Fruit fly (Drosophila melanogaster) whole organism, embryonic: Measurements from ENCODE around the gene Nep6.
A peak's percentile ranks its signal among the peaks of the same experiment; 100 is the strongest.

Source experiments
- CG10321 ChIP-seq: fragments of 200-800 bp; sonication (Bioruptor generic); IDR thresholded peaks from 2 replicates; pipeline ENCODE4 v1.3.6; 2022; ENCODE audit warnings: missing biosample characterization, missing genetic modification characterization
- CG12219 ChIP-seq: fragments of 200-800 bp; sonication (Bioruptor generic); optimal IDR thresholded peaks from 3 replicates; lab custom pipeline; 2018; ENCODE audit warnings: missing biosample characterization, mild to moderate bottlenecking, missing genetic modification characterization
- CG14667 ChIP-seq: fragments of 200-800 bp; sonication (Bioruptor generic); IDR thresholded peaks from 2 replicates; pipeline ENCODE4 v1.3.6; 2022; ENCODE audit warnings: missing biosample characterization, missing genetic modification characterization
- CG2199 ChIP-seq: fragments of 200-800 bp; sonication (Bioruptor generic); IDR thresholded peaks from 3 replicates; pipeline ENCODE4 v1.3.6; 2022; ENCODE audit warnings: missing biosample characterization, missing genetic modification characterization
- CG2889 ChIP-seq: fragments of 200-800 bp; sonication (Bioruptor generic); IDR thresholded peaks from 3 replicates; pipeline ENCODE4 v1.3.6; 2022; ENCODE audit warnings: missing biosample characterization, missing genetic modification characterization
- CG31388 ChIP-seq: fragments of 200-800 bp; sonication (Bioruptor generic); optimal IDR thresholded peaks from 2 replicates; lab custom pipeline; 2016; ENCODE audit warnings: missing biosample characterization, missing genetic modification characterization
- CG32532 ChIP-seq: fragments of 200-800 bp; sonication (Bioruptor generic); IDR thresholded peaks from 2 replicates; pipeline ENCODE4 v1.3.6; 2022; ENCODE audit warnings: missing biosample characterization, missing genetic modification characterization
- CG33213 ChIP-seq: fragments of 200-800 bp; sonication (Bioruptor generic); optimal IDR thresholded peaks from 3 replicates; lab custom pipeline; 2016; ENCODE audit warnings: missing biosample characterization, missing genetic modification characterization
- CG4424 ChIP-seq: fragments of 200-800 bp; sonication (Bioruptor generic); optimal IDR thresholded peaks from 3 replicates; lab custom pipeline; 2016; ENCODE audit warnings: missing biosample characterization, missing genetic modification characterization
- CG4617 ChIP-seq: fragments of 200-800 bp; sonication (Bioruptor generic); optimal IDR thresholded peaks from 3 replicates; lab custom pipeline; 2016; ENCODE audit warnings: missing biosample characterization, missing genetic modification characterization, borderline replicate concordance
- CG4707 ChIP-seq: fragments of 200-800 bp; sonication (Bioruptor generic); optimal IDR thresholded peaks from 2 replicates; lab custom pipeline; 2018; ENCODE audit warnings: missing biosample characterization, mild to moderate bottlenecking, missing genetic modification characterization, moderate library complexity
- CG5245 ChIP-seq: fragments of 200-800 bp; sonication (Bioruptor generic); optimal IDR thresholded peaks from 3 replicates; lab custom pipeline; 2016; ENCODE audit warnings: missing biosample characterization, missing genetic modification characterization
- CG6254 ChIP-seq: fragments of 200-800 bp; sonication (Bioruptor generic); optimal IDR thresholded peaks from 3 replicates; lab custom pipeline; 2017; ENCODE audit warnings: mild to moderate bottlenecking, missing biosample characterization, missing genetic modification reagents, missing genetic modification characterization
- CG7786 ChIP-seq: fragments of 200-800 bp; sonication (Bioruptor generic); optimal IDR thresholded peaks from 2 replicates; lab custom pipeline; 2016; ENCODE audit warnings: missing biosample characterization, missing genetic modification characterization
- CG9437 ChIP-seq: fragments of 200-800 bp; sonication (Bioruptor generic); optimal IDR thresholded peaks from 2 replicates; lab custom pipeline; 2018; ENCODE audit warnings: missing biosample characterization, mild to moderate bottlenecking, missing genetic modification characterization
- CG9727 ChIP-seq: fragments of 200-800 bp; sonication (Bioruptor generic); optimal IDR thresholded peaks from 3 replicates; lab custom pipeline; 2017; ENCODE audit warnings: missing biosample characterization, mild to moderate bottlenecking, missing genetic modification characterization
- D19A ChIP-seq: fragments of 200-800 bp; optimal IDR thresholded peaks from 3 replicates; lab custom pipeline; 2019; ENCODE audit warnings: missing biosample characterization, mild to moderate bottlenecking, missing genetic modification characterization, moderate library complexity
- Fer1 ChIP-seq: fragments of 200-800 bp; sonication (Bioruptor generic); optimal IDR thresholded peaks from 2 replicates; lab custom pipeline; 2017; ENCODE audit warnings: missing biosample characterization, mild to moderate bottlenecking, missing genetic modification characterization
- H15 ChIP-seq: fragments of 200-800 bp; sonication (Bioruptor generic); IDR thresholded peaks from 3 replicates; pipeline ENCODE4 v1.3.6; 2022; ENCODE audit warnings: missing biosample characterization, missing genetic modification characterization
- HHEX ChIP-seq: fragments of 200-800 bp; sonication (Bioruptor generic); optimal IDR thresholded peaks from 3 replicates; lab custom pipeline; 2017; ENCODE audit warnings: missing biosample characterization, mild to moderate bottlenecking, missing genetic modification characterization, missing genetic modification reagents
- HmgZ ChIP-seq: fragments of 200-800 bp; sonication (Bioruptor generic); optimal IDR thresholded peaks from 2 replicates; lab custom pipeline; 2018; ENCODE audit warnings: missing biosample characterization, mild to moderate bottlenecking, missing genetic modification characterization
- Kr ChIP-seq: fragments of 200-800 bp; sonication (Bioruptor generic); optimal IDR thresholded peaks from 2 replicates; lab custom pipeline; 2017; ENCODE audit warnings: missing biosample characterization, mild to moderate bottlenecking, missing genetic modification characterization
- Lpt ChIP-seq: fragments of >200 bp; optimal IDR thresholded peaks from 2 replicates; lab custom pipeline; 2018; ENCODE audit warnings: missing biosample characterization, missing genetic modification characterization
- NC2α ChIP-seq: fragments of 200-800 bp; sonication (Bioruptor generic); optimal IDR thresholded peaks from 2 replicates; lab custom pipeline; 2016; ENCODE audit warnings: missing biosample characterization, missing genetic modification characterization
- NC2β ChIP-seq: fragments of 200-800 bp; sonication (Bioruptor generic); optimal IDR thresholded peaks from 2 replicates; lab custom pipeline; 2016; ENCODE audit warnings: missing biosample characterization, missing genetic modification characterization
- Nf-YC ChIP-seq: fragments of 200-800 bp; optimal IDR thresholded peaks from 3 replicates; lab custom pipeline; 2019; ENCODE audit warnings: missing biosample characterization, mild to moderate bottlenecking, missing genetic modification characterization, moderate library complexity
- Xbp1 ChIP-seq: fragments of 200-800 bp; sonication (Bioruptor generic); optimal IDR thresholded peaks from 3 replicates; lab custom pipeline; 2016; ENCODE audit warnings: missing biosample characterization, mild to moderate bottlenecking, missing genetic modification characterization
- ara ChIP-seq: fragments of 200-800 bp; sonication (Bioruptor generic); IDR thresholded peaks from 2 replicates; pipeline ENCODE4 v1.3.6; 2022; ENCODE audit warnings: missing biosample characterization, missing genetic modification characterization
- croc ChIP-seq: fragments of 200-800 bp; sonication (Bioruptor generic); conservative IDR thresholded peaks from 3 replicates; pipeline ENCODE4 v1.3.6; 2022; ENCODE audit warnings: missing biosample characterization, missing genetic modification characterization
- crol ChIP-seq: fragments of 200-800 bp; sonication (Bioruptor generic); IDR thresholded peaks from 2 replicates; pipeline ENCODE4 v1.3.6; 2022; ENCODE audit warnings: missing biosample characterization, missing genetic modification characterization
- dmrt99B ChIP-seq: fragments of 200-800 bp; sonication (Bioruptor generic); optimal IDR thresholded peaks from 2 replicates; lab custom pipeline; 2018; ENCODE audit warnings: missing biosample characterization, mild to moderate bottlenecking, missing genetic modification characterization, moderate library complexity
- ems ChIP-seq: fragments of 200-800 bp; sonication (Bioruptor generic); optimal IDR thresholded peaks from 3 replicates; lab custom pipeline; 2016; ENCODE audit warnings: missing biosample characterization, missing genetic modification characterization
- fru ChIP-seq: fragments of >200 bp; optimal IDR thresholded peaks from 2 replicates; lab custom pipeline; 2017
- hkb ChIP-seq, 2 experiments: fragments of 200-800 bp in 1 of 2; fragments of >200 bp in 1 of 2; sonication (Bioruptor generic) in 1 of 2; IDR thresholded peaks in 1 of 2; optimal IDR thresholded peaks in 1 of 2; 2 replicates each; pipeline versions ENCODE4 v1.3.6 to Lab custom; 2017 to 2022; ENCODE audit warnings: missing biosample characterization in 1 of 2, missing genetic modification characterization in 1 of 2
- knrl ChIP-seq: fragments of 200-800 bp; sonication (Bioruptor generic); IDR thresholded peaks from 3 replicates; pipeline ENCODE4 v1.3.6; 2022; ENCODE audit warnings: missing biosample characterization, missing genetic modification characterization; ENCODE audit not compliant: partially characterized antibody
- maf-S ChIP-seq: fragments of 200-800 bp; sonication (Bioruptor generic); optimal IDR thresholded peaks from 2 replicates; lab custom pipeline; 2016; ENCODE audit warnings: missing biosample characterization, missing genetic modification characterization
- pan ChIP-seq, 4 experiments: fragments of >200 bp in 3 of 4; fragments of 200-800 bp in 1 of 4; sonication (Bioruptor generic) in 1 of 4; optimal IDR thresholded peaks in 3 of 4; IDR thresholded peaks in 1 of 4; 2 replicates each; pipeline versions ENCODE4 v1.3.6 to Lab custom; 2017 to 2022; ENCODE audit warnings: missing biosample characterization in 2 of 4, missing genetic modification characterization in 2 of 4, mixed read lengths in 1 of 4
- phol ChIP-seq: fragments of 200-800 bp; sonication (Bioruptor generic); optimal IDR thresholded peaks from 3 replicates; lab custom pipeline; 2018; ENCODE audit warnings: missing biosample characterization, mild to moderate bottlenecking, missing genetic modification characterization, moderate library complexity
- pros ChIP-seq: fragments of 200-800 bp; sonication (Bioruptor generic); optimal IDR thresholded peaks from 3 replicates; lab custom pipeline; 2019; ENCODE audit warnings: missing biosample characterization, mild to moderate bottlenecking, missing genetic modification characterization, moderate library complexity
- psq ChIP-seq: fragments of 200-800 bp; sonication (Bioruptor generic); optimal IDR thresholded peaks from 2 replicates; lab custom pipeline; 2017; ENCODE audit warnings: missing biosample characterization, missing genetic modification characterization
- so ChIP-seq: fragments of 200-800 bp; sonication (Bioruptor generic); IDR thresholded peaks from 3 replicates; pipeline ENCODE4 v1.3.6; 2022; ENCODE audit warnings: missing biosample characterization, missing genetic modification characterization
- sqz ChIP-seq: fragments of 200-800 bp; sonication (Bioruptor generic); optimal IDR thresholded peaks from 3 replicates; lab custom pipeline; 2018; ENCODE audit warnings: missing biosample characterization, mild to moderate bottlenecking, missing genetic modification characterization
- stc ChIP-seq: fragments of 200-800 bp; sonication (Bioruptor generic); IDR thresholded peaks from 2 replicates; pipeline ENCODE4 v1.3.6; 2022; ENCODE audit warnings: missing biosample characterization, missing genetic modification characterization
- sug ChIP-seq: fragments of 200-800 bp; optimal IDR thresholded peaks from 2 replicates; lab custom pipeline; 2019; ENCODE audit warnings: missing biosample characterization, mild to moderate bottlenecking, missing genetic modification characterization, moderate library complexity
- tio ChIP-seq: fragments of 200-800 bp; sonication (Bioruptor generic); optimal IDR thresholded peaks from 2 replicates; lab custom pipeline; 2017; ENCODE audit warnings: missing biosample characterization, missing genetic modification characterization, inconsistent platforms
- wdn ChIP-seq: fragments of 200-800 bp; sonication (Bioruptor generic); IDR thresholded peaks from 2 replicates; pipeline ENCODE4 v1.3.6; 2022; ENCODE audit warnings: missing biosample characterization, missing genetic modification characterization
- wor ChIP-seq: fragments of 200-800 bp; sonication (Bioruptor generic); IDR thresholded peaks from 2 replicates; pipeline ENCODE4 v1.3.6; 2022; ENCODE audit warnings: missing biosample characterization, missing genetic modification characterization
- zen ChIP-seq: fragments of 200-800 bp; sonication (Bioruptor generic); optimal IDR thresholded peaks from 3 replicates; lab custom pipeline; 2018; ENCODE audit warnings: missing biosample characterization, mild to moderate bottlenecking, missing genetic modification characterization, moderate library complexity

Gene Nep6

dm6 chrX:12755017-12755563 is 46.4 kb upstream of the Nep6 start (continued):
- TF ChIP-seq ems (GFP tag; lab: Kevin White, UChicago) = peak; percentile 74
- TF ChIP-seq CG7786 = peak; percentile 75
- TF ChIP-seq sug (tag; lab: Kevin White, UChicago) = no peak
- peak; percentile 78 for TF ChIP-seq dmrt99B (tag; lab: Kevin White, UChicago)
- TF ChIP-seq knrl = no peak
- peak; percentile 62 for TF ChIP-seq CG9437 (GFP tag; lab: Kevin White, UChicago)
- peak; percentile 75 for TF ChIP-seq wdn
- peak; percentile 66 for TF ChIP-seq CG14667 (GFP tag; lab: Robert Waterston, UW)
- peak; percentile 58 for TF ChIP-seq Kr (GFP tag; lab: Kevin White, UChicago)
- TF ChIP-seq D19A (tag; lab: Kevin White, UChicago) = peak; percentile 58
- peak; percentile 54 for TF ChIP-seq croc (GFP tag; lab: Robert Waterston, UW)
- TF ChIP-seq wor (GFP tag; lab: Robert Waterston, UW) = peak; percentile 40; the same call in 1 of the 2 replicates
- peak; percentile 91 for TF ChIP-seq CG32532 (GFP tag; lab: Robert Waterston, UW)
- peak; percentile 93 for TF ChIP-seq crol (GFP tag; lab: Robert Waterston, UW)
- peak; percentile 47 for TF ChIP-seq CG12219 (GFP tag; lab: Kevin White, UChicago)
- TF ChIP-seq pros = peak; percentile 42
- no peak for TF ChIP-seq pan (optimal IDR thresholded peaks at IDR 0.05; lab: Kevin White, UChicago)
- peak in 1 of 2 experiments; percentile 78 for TF ChIP-seq pan (GFP tag; optimal IDR thresholded peaks at IDR 0.05 in 1 of 2, IDR thresholded peaks at IDR 0.05 in 1 of 2)
- no peak for TF ChIP-seq fru (lab: Kevin White, UChicago)
- peak; percentile 3 for TF ChIP-seq CG33213 (GFP tag; lab: Kevin White, UChicago)
- TF ChIP-seq Nf-YC (tag; lab: Kevin White, UChicago) = peak; percentile 52
- TF ChIP-seq, all 482 proteins: peak for 305

DNA sequence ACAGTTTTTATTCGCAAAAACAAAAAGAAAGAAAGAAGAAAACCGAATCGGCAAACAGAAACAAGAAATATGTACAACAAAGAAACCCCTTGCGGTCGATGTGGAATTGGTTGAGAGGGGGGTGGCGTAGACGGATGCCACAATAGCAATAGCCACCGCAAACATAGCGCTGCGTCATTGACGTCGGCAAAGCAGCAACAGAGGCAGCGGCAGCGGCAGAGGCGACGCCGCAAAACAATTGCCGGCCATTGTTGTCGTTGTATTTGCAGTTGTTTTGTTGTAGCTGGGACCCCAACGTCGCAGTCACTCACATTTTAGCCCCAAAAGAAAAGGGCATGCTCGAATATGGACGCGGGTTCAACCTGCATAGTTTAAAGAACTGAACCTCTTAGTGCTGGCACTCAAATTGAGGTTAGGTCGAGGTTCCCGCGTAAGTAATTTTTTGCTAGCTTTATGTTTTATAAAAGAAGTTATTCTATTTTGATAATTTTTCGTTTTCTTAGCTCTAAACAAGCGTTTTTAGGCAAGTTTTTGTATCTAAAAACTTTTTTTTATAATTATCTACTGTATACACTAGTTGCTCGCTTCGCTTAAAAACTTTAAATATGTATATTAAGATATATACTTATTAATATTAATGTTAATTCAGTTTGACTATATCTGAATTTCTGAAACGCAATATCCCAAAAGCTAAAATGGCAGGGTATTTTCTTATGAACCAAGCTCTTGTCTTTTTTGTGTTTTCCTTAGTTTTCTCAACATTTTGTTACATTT is 45.7 kb upstream of the Nep6 start:
- TF ChIP-seq stc (GFP tag; lab: Robert Waterston, UW) (peak; percentile 63; the same call in 1 of the 2 replicates), zen (tag; lab: Kevin White, UChicago) (peak; percentile 13), CG6254 (no peak), so (GFP tag; lab: Robert Waterston, UW) (peak; percentile 33; the same call in 1 of the 3 replicates), CG5245 (GFP tag; lab: Kevin White, UChicago) (no peak), tio (GFP tag; lab: Kevin White, UChicago) (peak; percentile 75), ara (GFP tag; lab: Robert Waterston, UW) (no peak), CG2889 (GFP tag; lab: Robert Waterston, UW) (peak; percentile 65; the same call in 1 of the 3 replicates), CG4617 (GFP tag; lab: Kevin White, UChicago) (no peak), HHEX (peak; percentile 84), CG2199 (GFP tag; lab: Robert Waterston, UW) (peak; percentile 21; the same call in 1 of the 3 replicates), H15 (GFP tag; lab: Robert Waterston, UW) (peak; percentile 58; the same call in 1 of the 3 replicates), sqz (peak; percentile 55), HmgZ (tag; lab: Kevin White, UChicago) (no peak), maf-S (GFP tag; lab: Kevin White, UChicago) (peak; percentile 33), psq (no peak), Lpt (no peak), hkb (optimal IDR thresholded peaks at IDR 0.05; lab: Kevin White, UChicago) (no peak), hkb (GFP tag; IDR thresholded peaks at IDR 0.05; lab: Robert Waterston, UW) (peak; percentile 61), CG31388 (GFP tag; lab: Kevin White, UChicago) (peak; percentile 1), CG10321 (GFP tag; lab: Robert Waterston, UW) (0 out of 2 replicates have a peak, but pooled peaks have one; percentile 25), CG4707 (GFP tag; lab: Kevin White, UChicago) (no peak), CG4424 (GFP tag; lab: Kevin White, UChicago) (peak; percentile 70), NC2α (GFP tag; lab: Kevin White, UChicago) (no peak), Fer1 (GFP tag; lab: Kevin White, UChicago) (peak; percentile 51), NC2β (GFP tag; lab: Kevin White, UChicago) (no peak), Xbp1 (GFP tag; lab: Kevin White, UChicago) (peak; percentile 80), CG9727 (GFP tag; lab: Kevin White, UChicago) (peak; percentile 87), phol (tag; lab: Kevin White, UChicago) (peak; percentile 47)
